Worm (Caenorhabditis elegans) whole organism, L4 larva: Measurements from ENCODE around the gene fkb-6.

Experiments
- ZK546.5 ChIP-seq, 2 experiments: sonication (generic microtip); optimal IDR thresholded peaks; 2 replicates each; lab custom pipeline; 2017; ENCODE audit warnings: missing biosample characterization in 2 of 2, missing genetic modification characterization in 2 of 2
- lin-39 ChIP-seq: fragments of 150-350 bp; optimal IDR thresholded peaks from 2 replicates; lab custom pipeline; 2014; ENCODE audit warnings: missing biosample characterization, missing genetic modification reagents, missing genetic modification characterization
- rbr-2 ChIP-seq: sonication (generic microtip); optimal IDR thresholded peaks from 2 replicates; lab custom pipeline; 2016; ENCODE audit warnings: missing genotype, missing genetic modification characterization, missing compliant biosample characterization

ce11 chrV:20861080-20861479 is 15.1 kb downstream of the fkb-6 start, which contains the start of gene try-4:
- TF ChIP-seq lin-39 (tag; lab: Kevin White, UChicago): no peak
- TF ChIP-seq rbr-2 (tag; lab: Kevin White, UChicago): no peak
- no peak for TF ChIP-seq ZK546.5 (tag; optimal IDR thresholded peaks at IDR 0.05; lab: Kevin White, UChicago)
